Worm (Caenorhabditis elegans) whole organism, late embryonic: ENCODE data around the gene srg-45.

Source experiments
- C38D4.7 ChIP-seq: fragments of 200-800 bp; sonication (Bioruptor generic); optimal IDR thresholded peaks from 2 replicates; lab custom pipeline; 2018; ENCODE audit warnings: mild to moderate bottlenecking, missing genetic modification characterization, moderate library complexity, missing compliant biosample characterization
- F13H6.1 ChIP-seq: sonication (generic microtip); optimal IDR thresholded peaks from 2 replicates; lab custom pipeline; 2016; ENCODE audit warnings: missing genetic modification characterization, missing compliant biosample characterization
- K09A11.1 ChIP-seq: sonication (generic microtip); optimal IDR thresholded peaks from 2 replicates; lab custom pipeline; 2017; ENCODE audit warnings: antibody characterized with exemption, mild to moderate bottlenecking, missing genetic modification characterization, missing compliant biosample characterization; ENCODE audit not compliant: insufficient read depth
- T23F11.4 ChIP-seq: fragments of 200-800 bp; sonication (Bioruptor generic); optimal IDR thresholded peaks from 2 replicates; lab custom pipeline; 2018; ENCODE audit warnings: mild to moderate bottlenecking, missing genetic modification characterization, missing compliant biosample characterization
- Y22D7AL.16 ChIP-seq: sonication (generic microtip); optimal IDR thresholded peaks from 2 replicates; lab custom pipeline; 2016; ENCODE audit warnings: missing genetic modification characterization, missing compliant biosample characterization
- ahr-1 ChIP-seq: sonication (generic microtip); optimal IDR thresholded peaks from 2 replicates; lab custom pipeline; 2016; ENCODE audit warnings: missing genetic modification characterization, missing compliant biosample characterization
- ceh-2 ChIP-seq: sonication (generic microtip); optimal IDR thresholded peaks from 2 replicates; lab custom pipeline; 2016; ENCODE audit warnings: missing genotype, missing genetic modification characterization, missing compliant biosample characterization
- ceh-22 ChIP-seq: sonication (generic microtip); optimal IDR thresholded peaks from 2 replicates; lab custom pipeline; 2017; ENCODE audit warnings: missing biosample characterization, missing genetic modification characterization
- ceh-30 ChIP-seq: fragments of 150-350 bp; optimal IDR thresholded peaks from 2 replicates; lab custom pipeline; 2014; ENCODE audit warnings: missing biosample characterization, missing genetic modification characterization
- ceh-48 ChIP-seq: sonication (generic microtip); optimal IDR thresholded peaks from 2 replicates; lab custom pipeline; 2016; ENCODE audit warnings: missing genetic modification characterization, inconsistent platforms, missing compliant biosample characterization
- che-1 ChIP-seq: sonication (generic microtip); optimal IDR thresholded peaks from 2 replicates; lab custom pipeline; 2016; ENCODE audit warnings: mild to moderate bottlenecking, missing genetic modification characterization, missing compliant biosample characterization
- dmd-4 ChIP-seq: sonication (generic microtip); optimal IDR thresholded peaks from 2 replicates; lab custom pipeline; 2016; ENCODE audit warnings: borderline replicate concordance, missing genetic modification characterization, missing compliant biosample characterization
- elt-2 ChIP-seq: sonication (generic microtip); optimal IDR thresholded peaks from 2 replicates; lab custom pipeline; 2016; ENCODE audit warnings: missing genetic modification reagents, missing genetic modification characterization, missing compliant biosample characterization
- fkh-10 ChIP-seq: fragments of 150-350 bp; optimal IDR thresholded peaks from 2 replicates; lab custom pipeline; 2014; ENCODE audit warnings: missing biosample characterization, missing genetic modification reagents, missing genetic modification characterization
- fkh-6 ChIP-seq: sonication (generic microtip); optimal IDR thresholded peaks from 2 replicates; lab custom pipeline; 2016; ENCODE audit warnings: missing genetic modification characterization, missing compliant biosample characterization
- gmeb-2 ChIP-seq: sonication (generic microtip); optimal IDR thresholded peaks from 2 replicates; lab custom pipeline; 2016; ENCODE audit warnings: missing genetic modification characterization, inconsistent platforms, missing compliant biosample characterization
- hlh-13 ChIP-seq: fragments of 200-800 bp; sonication (Bioruptor generic); optimal IDR thresholded peaks from 2 replicates; lab custom pipeline; 2018; ENCODE audit warnings: mild to moderate bottlenecking, missing genetic modification characterization, missing compliant biosample characterization
- hlh-15 ChIP-seq: sonication (generic microtip); optimal IDR thresholded peaks from 2 replicates; lab custom pipeline; 2016; ENCODE audit warnings: missing genetic modification characterization, missing compliant biosample characterization
- hlh-30 ChIP-seq: sonication (generic microtip); optimal IDR thresholded peaks from 2 replicates; lab custom pipeline; 2017; ENCODE audit warnings: antibody characterized with exemption, missing genetic modification characterization, missing compliant biosample characterization; ENCODE audit not compliant: insufficient read depth
- lin-11 ChIP-seq: fragments of 200-800 bp; sonication (Bioruptor generic); optimal IDR thresholded peaks from 2 replicates; lab custom pipeline; 2018; ENCODE audit warnings: mild to moderate bottlenecking, missing genetic modification characterization, missing compliant biosample characterization
- madf-2 ChIP-seq: sonication (generic microtip); optimal IDR thresholded peaks from 2 replicates; lab custom pipeline; 2017; ENCODE audit warnings: missing genetic modification characterization, missing compliant biosample characterization
- mec-3 ChIP-seq: sonication (generic microtip); optimal IDR thresholded peaks from 2 replicates; lab custom pipeline; 2016; ENCODE audit warnings: borderline replicate concordance, missing genetic modification characterization, missing compliant biosample characterization
- nfya-1 ChIP-seq: sonication (generic microtip); optimal IDR thresholded peaks from 2 replicates; lab custom pipeline; 2017; ENCODE audit warnings: missing genetic modification characterization, mild to moderate bottlenecking, missing compliant biosample characterization, antibody characterized with exemption, moderate library complexity
- nhr-11 ChIP-seq: fragments of 150-350 bp; optimal IDR thresholded peaks from 2 replicates; lab custom pipeline; 2014; ENCODE audit warnings: missing biosample characterization, missing genetic modification characterization
- pat-9 ChIP-seq: fragments of 200-800 bp; sonication (Bioruptor generic); optimal IDR thresholded peaks from 2 replicates; lab custom pipeline; 2018; ENCODE audit warnings: mild to moderate bottlenecking, missing genetic modification characterization, moderate library complexity, missing compliant biosample characterization
- pha-2 ChIP-seq: sonication (generic microtip); optimal IDR thresholded peaks from 2 replicates; lab custom pipeline; 2017; ENCODE audit warnings: mild to moderate bottlenecking, missing genetic modification characterization, missing compliant biosample characterization
- ref-2 ChIP-seq: sonication (generic microtip); optimal IDR thresholded peaks from 2 replicates; lab custom pipeline; 2016; ENCODE audit warnings: missing genetic modification characterization, missing compliant biosample characterization
- rnt-1 ChIP-seq: sonication (generic microtip); optimal IDR thresholded peaks from 2 replicates; lab custom pipeline; 2016; ENCODE audit warnings: missing genetic modification characterization, missing compliant biosample characterization
- sox-2 ChIP-seq: fragments of 200-800 bp; sonication (Bioruptor generic); IDR thresholded peaks from 2 replicates; pipeline ENCODE4 v1.3.6; 2022; ENCODE audit warnings: missing genetic modification reagents, missing genetic modification characterization, missing compliant biosample characterization
- sox-4 ChIP-seq: sonication (generic microtip); optimal IDR thresholded peaks from 2 replicates; lab custom pipeline; 2017; ENCODE audit warnings: mild to moderate bottlenecking, missing genetic modification characterization, inconsistent platforms, missing compliant biosample characterization
- tbx-2 ChIP-seq: sonication (generic microtip); optimal IDR thresholded peaks from 2 replicates; lab custom pipeline; 2016; ENCODE audit warnings: missing genetic modification characterization, missing compliant biosample characterization
- tbx-7 ChIP-seq: sonication (generic microtip); optimal IDR thresholded peaks from 2 replicates; lab custom pipeline; 2016; ENCODE audit warnings: missing genotype, missing genetic modification characterization, missing compliant biosample characterization
- ttx-3 ChIP-seq: sonication (generic microtip); optimal IDR thresholded peaks from 2 replicates; lab custom pipeline; 2016; ENCODE audit warnings: missing genetic modification reagents, missing genetic modification characterization, missing compliant biosample characterization
- unc-55 ChIP-seq: sonication (generic microtip); optimal IDR thresholded peaks from 2 replicates; lab custom pipeline; 2017; ENCODE audit warnings: missing biosample characterization, missing genetic modification reagents, missing genetic modification characterization
- ztf-16 ChIP-seq: sonication (generic microtip); optimal IDR thresholded peaks from 2 replicates; lab custom pipeline; 2017; ENCODE audit warnings: missing genetic modification characterization, missing compliant biosample characterization

srg-45 gene

DNA sequence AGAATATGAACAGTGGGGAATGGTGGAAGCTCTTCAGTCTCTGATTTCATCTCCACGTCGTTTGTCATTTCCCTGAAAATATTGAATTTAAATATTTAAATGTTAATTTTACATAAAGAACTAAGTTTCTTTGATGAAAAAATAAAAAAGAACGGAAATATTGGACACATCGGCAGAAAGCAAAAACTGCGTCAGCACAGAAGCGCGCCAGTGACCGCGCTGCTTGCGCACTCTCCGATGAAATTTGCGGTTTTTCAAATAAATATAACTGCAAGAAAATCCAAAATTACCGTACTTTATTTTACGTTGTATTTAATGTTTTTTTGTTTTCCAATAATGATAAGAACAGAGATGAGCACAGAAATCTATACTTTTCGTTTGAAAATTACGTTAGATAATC lies 15.7 kb upstream of the srg-45 start, which contains the start of the genes srpa-68 and srh-16 (continued):
- TF ChIP-seq ceh-2 (tag; lab: Kevin White, UChicago), result peak; percentile 54
- TF ChIP-seq T23F11.4 (GFP tag; lab: Kevin White, UChicago), result no peak
- TF ChIP-seq ztf-16 (tag; lab: Kevin White, UChicago), result peak; percentile 28
- TF ChIP-seq Y22D7AL.16, result peak; percentile 33
- TF ChIP-seq nfya-1 (tag; lab: Kevin White, UChicago), result peak; percentile 76
- peak; percentile 65 for TF ChIP-seq tbx-2 (tag; lab: Kevin White, UChicago)
- TF ChIP-seq nhr-11, result no peak
- peak; percentile 38 for TF ChIP-seq madf-2 (tag; lab: Kevin White, UChicago)
- TF ChIP-seq pat-9 (tag; lab: Kevin White, UChicago), result peak; percentile 51
- peak; percentile 45 for TF ChIP-seq sox-4 (tag; lab: Kevin White, UChicago)
- no peak for TF ChIP-seq sox-2 (GFP tag; lab: Robert Waterston, UW)
- peak; percentile 43 for TF ChIP-seq lin-11

DNA sequence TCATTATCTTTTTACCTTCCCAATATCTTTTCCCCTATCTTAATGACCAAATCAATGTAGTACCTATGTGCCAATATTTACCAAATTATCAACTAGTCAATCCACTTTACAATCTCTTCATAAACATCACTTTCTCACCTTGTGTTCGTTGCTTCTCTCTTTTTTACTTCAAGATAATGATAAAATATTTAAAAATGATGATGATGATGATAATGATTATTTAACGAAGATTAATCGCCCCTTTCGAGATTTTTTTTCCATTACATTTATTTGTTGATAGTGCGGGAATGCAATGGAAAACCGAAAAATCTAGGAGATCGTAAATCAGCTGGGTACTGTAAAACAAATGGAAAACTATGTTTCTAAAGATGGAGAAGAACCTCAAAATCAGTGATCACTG lies 13.2 kb upstream of the srg-45 start:
- TF ChIP-seq ttx-3 (tag; lab: Kevin White, UChicago), result no peak
- no peak for TF ChIP-seq ceh-30 (tag; lab: Kevin White, UChicago)
- TF ChIP-seq elt-2 (tag; lab: Kevin White, UChicago), result peak; percentile 21

DNA sequence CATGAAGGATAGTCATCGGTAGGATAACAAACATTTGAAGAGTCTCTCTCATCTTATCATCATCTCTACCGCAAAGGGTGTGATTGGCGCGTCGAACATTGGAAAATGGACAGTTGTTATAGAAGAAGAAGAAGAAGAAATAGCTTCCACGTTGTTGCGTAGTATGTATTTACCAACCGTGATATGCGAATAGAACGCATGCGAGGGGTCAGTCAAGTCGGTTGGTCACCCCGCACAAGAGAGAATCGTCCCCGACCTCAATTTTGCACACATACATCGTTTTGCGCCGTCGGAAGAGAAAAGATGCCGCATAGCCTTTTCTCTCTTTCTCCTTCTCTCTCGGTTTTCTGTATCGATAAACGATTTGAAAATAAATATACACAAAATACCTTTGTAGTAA lies 12.3 kb upstream of the srg-45 start:
- no peak for TF ChIP-seq ahr-1 (tag; lab: Kevin White, UChicago)
- TF ChIP-seq hlh-30 (tag; lab: Kevin White, UChicago), result no peak
- TF ChIP-seq Y22D7AL.16, result no peak
- TF ChIP-seq unc-55, result no peak
- TF ChIP-seq elt-2 (tag; lab: Kevin White, UChicago), result peak; percentile 15
- TF ChIP-seq hlh-15 (tag; lab: Kevin White, UChicago), result no peak
- peak; percentile 12 for TF ChIP-seq nfya-1 (tag; lab: Kevin White, UChicago)
- no peak for TF ChIP-seq nhr-11
- TF ChIP-seq ceh-48 (tag; lab: Kevin White, UChicago), result no peak
- no peak for TF ChIP-seq sox-4 (tag; lab: Kevin White, UChicago)

DNA sequence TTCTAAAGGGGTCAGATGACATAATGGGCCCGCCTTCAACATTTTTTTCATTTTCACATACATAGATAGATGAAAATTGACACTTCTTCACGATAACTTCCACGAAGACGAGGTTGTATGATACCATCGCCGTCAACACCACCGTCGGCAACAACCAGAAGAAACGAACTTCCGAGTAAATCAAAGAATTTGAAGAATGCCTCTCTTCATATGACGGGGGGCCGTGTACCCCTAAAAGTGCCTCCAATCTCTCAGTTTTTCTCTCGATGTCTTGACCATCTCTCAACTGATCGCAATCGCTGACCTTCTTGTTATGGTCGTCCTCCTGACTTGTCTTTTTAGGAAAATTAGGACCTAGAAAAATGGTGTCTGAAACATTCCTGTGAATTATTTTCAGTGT lies 11.8 kb upstream of the srg-45 start:
- TF ChIP-seq F13H6.1 (tag; lab: Kevin White, UChicago) (no peak), mec-3 (tag; lab: Kevin White, UChicago) (no peak), ceh-48 (tag; lab: Kevin White, UChicago) (no peak), T23F11.4 (GFP tag; lab: Kevin White, UChicago) (no peak), C38D4.7 (GFP tag; lab: Kevin White, UChicago) (no peak), ref-2 (tag; lab: Kevin White, UChicago) (no peak), pha-2 (no peak), ceh-22 (tag; lab: Kevin White, UChicago) (no peak), tbx-7 (no peak), hlh-13 (no peak), dmd-4 (tag; lab: Kevin White, UChicago) (no peak), rnt-1 (tag; lab: Kevin White, UChicago) (no peak), che-1 (no peak), gmeb-2 (tag; lab: Kevin White, UChicago) (no peak), fkh-6 (no peak), ahr-1 (tag; lab: Kevin White, UChicago) (no peak), K09A11.1 (tag; lab: Kevin White, UChicago) (no peak), sox-2 (GFP tag; lab: Robert Waterston, UW) (no peak), fkh-10 (GFP tag; lab: Kevin White, UChicago) (no peak)
